Worm (Caenorhabditis elegans): Measurements from ENCODE around the gene K07H8.7.

ce11 chrIV:8275232-8275631, 15.4 kb upstream of the K07H8.7 start, which contains the start of gene K07H8.11:
- TF ChIP-seq nhr-12 (tag; optimal IDR thresholded peaks at IDR 0.05) (no peak), nhr-76 (tag; optimal IDR thresholded peaks at IDR 0.05) (no peak), unc-39 (tag; optimal IDR thresholded peaks at IDR 0.05) (no peak), elt-1 (tag; optimal IDR thresholded peaks at IDR 0.05; ENCODE audit: borderline replicate concordance, insufficient read depth) (no peak)
